Fruit fly (Drosophila melanogaster): ENCODE measurements around the gene CG42467.

CG42467 gene

DNA sequence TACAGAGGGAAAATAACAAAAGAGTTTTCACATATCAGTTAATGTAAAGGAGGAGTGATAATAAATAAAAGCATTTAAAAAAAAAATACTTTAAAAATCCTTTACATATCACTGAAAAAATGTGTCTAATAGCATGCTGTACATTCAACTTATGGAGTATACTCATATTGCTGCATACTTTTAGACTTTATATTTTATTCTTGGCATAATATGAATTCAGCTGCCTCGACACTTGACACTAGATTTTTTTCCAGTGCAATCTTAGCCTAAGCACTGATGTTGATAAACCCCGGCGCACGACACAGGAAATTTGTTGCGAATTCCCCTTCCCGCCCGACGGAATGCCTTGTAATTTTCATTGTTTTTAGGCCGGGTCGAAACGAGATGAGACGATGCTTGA lies 39.4 kb downstream of the CG42467 start (continued):
- TF ChIP-seq CG15696 (tag; optimal IDR thresholded peaks at IDR 0.05) (no peak), CG4328 (GFP tag; optimal IDR thresholded peaks at IDR 0.05) (no peak), gcm (GFP tag; optimal IDR thresholded peaks at IDR 0.05) (no peak), Oli (tag; optimal IDR thresholded peaks at IDR 0.05) (peak; percentile 35), zfh2 (GFP tag; optimal IDR thresholded peaks at IDR 0.05) (no peak), ken (GFP tag; IDR thresholded peaks at IDR 0.05) (no peak), H2.0 (GFP tag; IDR thresholded peaks at IDR 0.05) (no peak), Asciz (GFP tag; optimal IDR thresholded peaks at IDR 0.05) (peak; percentile 12), CG11723 (GFP tag; optimal IDR thresholded peaks at IDR 0.05) (no peak), CG8359 (GFP tag; optimal IDR thresholded peaks at IDR 0.05; ENCODE audit: borderline replicate concordance) (no peak), CG7556 (GFP tag; optimal IDR thresholded peaks at IDR 0.05) (peak; percentile 35), CG10274 (GFP tag; optimal IDR thresholded peaks at IDR 0.05) (no peak), btn (GFP tag; optimal IDR thresholded peaks at IDR 0.05) (no peak), kay (GFP tag; optimal IDR thresholded peaks at IDR 0.05) (no peak), oc (tag; optimal IDR thresholded peaks at IDR 0.05) (no peak), CG17912 (GFP tag; optimal IDR thresholded peaks at IDR 0.05) (no peak), bcd (GFP tag; optimal IDR thresholded peaks at IDR 0.05) (no peak), CG7786 (GFP tag; optimal IDR thresholded peaks at IDR 0.05) (no peak), Dref (GFP tag; IDR thresholded peaks at IDR 0.05) (no peak), Hr51 (GFP tag; optimal IDR thresholded peaks at IDR 0.05) (peak in 1 of 2 experiments; percentile 33), CG30020 (tag; optimal IDR thresholded peaks at IDR 0.05) (no peak), CG8388 (GFP tag; optimal IDR thresholded peaks at IDR 0.05) (no peak), sqz (GFP tag; optimal IDR thresholded peaks at IDR 0.05) (no peak), Kr (GFP tag; optimal IDR thresholded peaks at IDR 0.05) (no peak), CG15269 (tag; optimal IDR thresholded peaks at IDR 0.05) (peak; percentile 29), toy (GFP tag; IDR thresholded peaks at IDR 0.05) (no peak), peb (GFP tag; IDR thresholded peaks at IDR 0.05) (no peak), lbe (GFP tag; optimal IDR thresholded peaks at IDR 0.05) (no peak), shn (GFP tag; optimal IDR thresholded peaks at IDR 0.05) (no peak), phol (tag; optimal IDR thresholded peaks at IDR 0.05) (peak; percentile 12), sim (GFP tag; IDR thresholded peaks at IDR 0.05) (no peak)

DNA sequence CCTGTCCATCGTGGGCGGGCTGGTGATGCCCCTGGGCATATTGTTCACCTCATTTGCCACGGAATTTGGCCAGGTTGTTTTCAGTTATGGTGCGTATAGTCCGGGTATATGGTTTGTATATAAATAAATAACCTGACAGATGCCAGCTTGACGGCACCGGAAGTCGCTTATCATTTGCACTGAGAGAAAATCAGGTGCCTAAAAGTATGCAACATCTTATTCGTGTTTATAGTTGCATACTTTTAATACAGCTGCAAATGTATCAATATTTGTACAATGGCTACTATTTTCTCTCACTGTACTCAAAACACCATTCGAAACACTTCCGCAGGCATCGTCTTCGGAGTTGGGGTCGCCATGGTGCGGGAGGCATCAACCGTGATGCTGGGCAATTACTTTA lies 47.6 kb downstream of the CG42467 start:
- TF ChIP-seq CG1603 (tag; optimal IDR thresholded peaks at IDR 0.05), result peak; percentile 29
- TF ChIP-seq lilli (GFP tag; optimal IDR thresholded peaks at IDR 0.05), result peak; percentile 39
- TF ChIP-seq CG12219 (GFP tag; optimal IDR thresholded peaks at IDR 0.05), result peak; percentile 31
- peak; percentile 29 for TF ChIP-seq CG9727 (GFP tag; optimal IDR thresholded peaks at IDR 0.05)
- peak; percentile 31 for TF ChIP-seq Meics (GFP tag; optimal IDR thresholded peaks at IDR 0.05)
- peak; percentile 21 for TF ChIP-seq CG12659 (GFP tag; optimal IDR thresholded peaks at IDR 0.05)
- TF ChIP-seq ci (GFP tag; IDR thresholded peaks at IDR 0.05), result peak; percentile 34; the same call in 1 of the 3 replicates
- TF ChIP-seq bowl (GFP tag; IDR thresholded peaks at IDR 0.05), result no peak
- TF ChIP-seq CG8478 (optimal IDR thresholded peaks at IDR 0.05), result peak; percentile 33
- TF ChIP-seq CG15514 (GFP tag; optimal IDR thresholded peaks at IDR 0.05), result peak; percentile 26
- peak; percentile 18 for TF ChIP-seq Asciz (GFP tag; optimal IDR thresholded peaks at IDR 0.05)
- TF ChIP-seq Ets65A (GFP tag), result peak; percentile 72
- peak; percentile 94 for TF ChIP-seq Med (GFP tag)
- TF ChIP-seq CG17385 (GFP tag; optimal IDR thresholded peaks at IDR 0.05), result peak; percentile 5
- TF ChIP-seq Optix (GFP tag; IDR thresholded peaks at IDR 0.05), result 0 out of 3 replicates have a peak, but pooled peaks have one; percentile 52
- TF ChIP-seq CG7839 (tag; optimal IDR thresholded peaks at IDR 0.05), result peak; percentile 34
- TF ChIP-seq CG4424 (GFP tag; optimal IDR thresholded peaks at IDR 0.05), result no peak
- TF ChIP-seq NfI (GFP tag; optimal IDR thresholded peaks at IDR 0.05), result peak; percentile 51
- no peak for TF ChIP-seq phol (tag; optimal IDR thresholded peaks at IDR 0.05)
- peak; percentile 2 for TF ChIP-seq trh (GFP tag; optimal IDR thresholded peaks at IDR 0.05)
- TF ChIP-seq CG12071 (GFP tag; optimal IDR thresholded peaks at IDR 0.05), result peak; percentile 46
- TF ChIP-seq H2.0 (GFP tag; IDR thresholded peaks at IDR 0.05), result peak; percentile 19; the same call in 1 of the 2 replicates
- TF ChIP-seq CG3995 (GFP tag; optimal IDR thresholded peaks at IDR 0.05), result no peak
- peak; percentile 19 for TF ChIP-seq Dip3 (GFP tag; optimal IDR thresholded peaks at IDR 0.05)

All from whole organism, embryonic.